Fruit fly (Drosophila melanogaster): ENCODE measurements around the gene Snm1.

DNA sequence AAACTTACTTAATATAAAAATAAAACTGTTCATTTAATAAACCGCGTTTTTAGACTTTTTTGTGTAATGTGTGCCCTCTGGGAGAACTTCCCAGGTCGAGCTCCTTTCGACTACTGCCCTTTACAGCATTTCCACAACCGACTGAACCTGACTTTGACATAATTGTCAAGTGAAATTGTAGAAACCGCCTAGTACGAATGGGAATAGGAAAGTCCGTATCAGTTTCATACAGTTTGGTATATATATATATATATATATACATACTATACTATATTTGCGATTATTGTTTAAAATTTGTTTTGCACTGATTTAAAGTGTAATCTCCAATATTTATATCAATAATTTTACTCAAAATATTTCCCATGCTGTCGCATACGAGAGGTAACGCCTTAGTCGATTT is 3.8 kb upstream of the Snm1 start, which contains the start of gene mia:
- no peak for TF ChIP-seq toe (GFP tag; optimal IDR thresholded peaks at IDR 0.05)
- no peak for TF ChIP-seq Mnt (GFP tag; optimal IDR thresholded peaks at IDR 0.05)
- TF ChIP-seq CG7045 (GFP tag; optimal IDR thresholded peaks at IDR 0.05), result no peak
- no peak for TF ChIP-seq ovo (GFP tag; optimal IDR thresholded peaks at IDR 0.05)
- TF ChIP-seq CG33017 (tag; optimal IDR thresholded peaks at IDR 0.05), result no peak
- no peak for TF ChIP-seq CG7101 (tag; optimal IDR thresholded peaks at IDR 0.05)
- TF ChIP-seq Crg-1 (GFP tag; optimal IDR thresholded peaks at IDR 0.05), result no peak
- no peak for TF ChIP-seq tj (GFP tag; optimal IDR thresholded peaks at IDR 0.05)
- TF ChIP-seq pad (GFP tag; optimal IDR thresholded peaks at IDR 0.05), result no peak
- TF ChIP-seq Clk (GFP tag; optimal IDR thresholded peaks at IDR 0.05), result no peak
- TF ChIP-seq CG14711 (tag; optimal IDR thresholded peaks at IDR 0.05), result no peak

Data from whole organism, adult.